Fruit fly (Drosophila melanogaster) whole organism, embryonic: Measurements from ENCODE around the gene cue.

Source experiments
- B-H2 ChIP-seq: fragments of 200-800 bp; sonication (Bioruptor generic); optimal IDR thresholded peaks from 2 replicates; lab custom pipeline; 2018; ENCODE audit warnings: missing biosample characterization, mild to moderate bottlenecking, missing genetic modification characterization
- Bdp1 ChIP-seq: fragments of 200-800 bp; sonication (Bioruptor generic); optimal IDR thresholded peaks from 3 replicates; lab custom pipeline; 2016; ENCODE audit warnings: missing biosample characterization, missing genetic modification characterization
- BtbVII ChIP-seq: fragments of 200-800 bp; sonication (Bioruptor generic); optimal IDR thresholded peaks from 3 replicates; lab custom pipeline; 2017; ENCODE audit warnings: missing biosample characterization, mild to moderate bottlenecking, missing genetic modification characterization
- CG10267 ChIP-seq: fragments of 200-800 bp; sonication (Bioruptor generic); optimal IDR thresholded peaks from 2 replicates; lab custom pipeline; 2018; ENCODE audit warnings: missing biosample characterization, mild to moderate bottlenecking, missing genetic modification characterization, moderate library complexity
- CG11560 ChIP-seq: fragments of 200-800 bp; sonication (Bioruptor generic); IDR thresholded peaks from 3 replicates; pipeline ENCODE4 v1.3.6; 2022; ENCODE audit warnings: missing biosample characterization, missing genetic modification characterization
- CG14710 ChIP-seq: fragments of 200-800 bp; sonication (Bioruptor generic); optimal IDR thresholded peaks from 3 replicates; lab custom pipeline; 2019; ENCODE audit warnings: missing biosample characterization, mild to moderate bottlenecking, missing genetic modification characterization, moderate library complexity
- CG14965 ChIP-seq: fragments of 200-800 bp; sonication (Bioruptor generic); optimal IDR thresholded peaks from 2 replicates; lab custom pipeline; 2016; ENCODE audit warnings: missing biosample characterization, missing genetic modification characterization, borderline replicate concordance
- CG16863 ChIP-seq: fragments of 200-800 bp; sonication (Bioruptor generic); optimal IDR thresholded peaks from 3 replicates; lab custom pipeline; 2016; ENCODE audit warnings: missing biosample characterization, missing genetic modification characterization
- CG17361 ChIP-seq: fragments of 200-800 bp; sonication (Bioruptor generic); IDR thresholded peaks from 3 replicates; pipeline ENCODE4 v1.3.6; 2022; ENCODE audit warnings: missing biosample characterization, missing genetic modification characterization
- CG3281 ChIP-seq: fragments of 200-800 bp; sonication (Bioruptor generic); optimal IDR thresholded peaks from 3 replicates; lab custom pipeline; 2017; ENCODE audit warnings: missing biosample characterization, mild to moderate bottlenecking, missing genetic modification characterization
- CG3838 ChIP-seq: fragments of 200-800 bp; sonication (Bioruptor generic); optimal IDR thresholded peaks from 3 replicates; lab custom pipeline; 2016; ENCODE audit warnings: missing biosample characterization, missing genetic modification characterization
- CG4282 ChIP-seq: fragments of 200-800 bp; sonication (Bioruptor generic); optimal IDR thresholded peaks from 2 replicates; lab custom pipeline; 2016; ENCODE audit warnings: missing biosample characterization, missing genetic modification characterization
- CG4820 ChIP-seq: fragments of 200-800 bp; sonication (Bioruptor generic); optimal IDR thresholded peaks from 3 replicates; lab custom pipeline; 2016; ENCODE audit warnings: missing biosample characterization, missing genetic modification characterization
- CG7556 ChIP-seq: fragments of 200-800 bp; sonication (Bioruptor generic); optimal IDR thresholded peaks from 2 replicates; lab custom pipeline; 2017; ENCODE audit warnings: missing biosample characterization, mild to moderate bottlenecking, missing genetic modification characterization
- CG7839 ChIP-seq: fragments of 200-800 bp; sonication (Bioruptor generic); optimal IDR thresholded peaks from 3 replicates; lab custom pipeline; 2018; ENCODE audit warnings: missing biosample characterization, mild to moderate bottlenecking, missing genetic modification characterization, moderate library complexity
- CG8478 ChIP-seq: fragments of >200 bp; optimal IDR thresholded peaks from 2 replicates; lab custom pipeline; 2018
- CG9727 ChIP-seq: fragments of 200-800 bp; sonication (Bioruptor generic); optimal IDR thresholded peaks from 3 replicates; lab custom pipeline; 2017; ENCODE audit warnings: missing biosample characterization, mild to moderate bottlenecking, missing genetic modification characterization
- D19A ChIP-seq: fragments of 200-800 bp; optimal IDR thresholded peaks from 3 replicates; lab custom pipeline; 2019; ENCODE audit warnings: missing biosample characterization, mild to moderate bottlenecking, missing genetic modification characterization, moderate library complexity
- E2f2 ChIP-seq: fragments of 200-800 bp; sonication (Bioruptor generic); IDR thresholded peaks from 2 replicates; pipeline ENCODE4 v1.3.6; 2022; ENCODE audit warnings: missing biosample characterization, missing genetic modification characterization
- Eip74EF ChIP-seq, 2 experiments: fragments of 200-800 bp in 1 of 2; fragments of >200 bp in 1 of 2; sonication (Bioruptor generic) in 1 of 2; optimal IDR thresholded peaks; 2 replicates each; lab custom pipeline; 2017 to 2019; ENCODE audit warnings: missing biosample characterization in 2 of 2, missing genetic modification characterization in 2 of 2, mild to moderate bottlenecking in 1 of 2, moderate library complexity in 1 of 2
- H15 ChIP-seq: fragments of 200-800 bp; sonication (Bioruptor generic); IDR thresholded peaks from 3 replicates; pipeline ENCODE4 v1.3.6; 2022; ENCODE audit warnings: missing biosample characterization, missing genetic modification characterization
- NC2β ChIP-seq: fragments of 200-800 bp; sonication (Bioruptor generic); optimal IDR thresholded peaks from 2 replicates; lab custom pipeline; 2016; ENCODE audit warnings: missing biosample characterization, missing genetic modification characterization
- Oaz ChIP-seq: fragments of 200-800 bp; sonication (Bioruptor generic); IDR thresholded peaks from 2 replicates; pipeline ENCODE4 v1.3.6; 2022; ENCODE audit warnings: missing biosample characterization, missing genetic modification characterization
- PHDP ChIP-seq: fragments of 200-800 bp; sonication (Bioruptor generic); optimal IDR thresholded peaks from 3 replicates; lab custom pipeline; 2018; ENCODE audit warnings: missing biosample characterization, mild to moderate bottlenecking, missing genetic modification characterization, moderate library complexity
- Six4 ChIP-seq: fragments of 200-800 bp; sonication (Bioruptor generic); optimal IDR thresholded peaks from 2 replicates; lab custom pipeline; 2016; ENCODE audit warnings: missing biosample characterization, missing genetic modification characterization
- Taf1 ChIP-seq: fragments of 200-800 bp; sonication (Bioruptor generic); IDR thresholded peaks from 2 replicates; pipeline ENCODE4 v1.3.6; 2022; ENCODE audit warnings: missing biosample characterization, missing genetic modification characterization
- al ChIP-seq: fragments of 200-800 bp; sonication (Bioruptor generic); IDR thresholded peaks from 2 replicates; pipeline ENCODE4 v1.3.6; 2022; ENCODE audit warnings: missing biosample characterization, missing genetic modification characterization
- ato ChIP-seq: fragments of 200-800 bp; sonication (Bioruptor generic); IDR thresholded peaks from 2 replicates; pipeline ENCODE4 v1.3.6; 2022; ENCODE audit warnings: missing biosample characterization, missing genetic modification characterization; ENCODE audit not compliant: partially characterized antibody
- caup ChIP-seq: fragments of 200-800 bp; sonication (Bioruptor generic); optimal IDR thresholded peaks from 3 replicates; lab custom pipeline; 2017; ENCODE audit warnings: missing biosample characterization, mild to moderate bottlenecking, missing genetic modification characterization, moderate library complexity; ENCODE audit not compliant: severe bottlenecking
- cg ChIP-seq: fragments of 200-800 bp; sonication (Bioruptor generic); optimal IDR thresholded peaks from 3 replicates; lab custom pipeline; 2019; ENCODE audit warnings: missing biosample characterization, mild to moderate bottlenecking, missing genetic modification characterization, moderate library complexity
- dan ChIP-seq: fragments of 200-800 bp; sonication (Bioruptor generic); IDR thresholded peaks from 2 replicates; pipeline ENCODE4 v1.3.6; 2022; ENCODE audit warnings: missing biosample characterization, missing genetic modification characterization
- eve ChIP-seq, 2 experiments: fragments of >200 bp; optimal IDR thresholded peaks; 2 replicates each; lab custom pipeline; 2017; ENCODE audit warnings: missing biosample characterization in 2 of 2, missing genetic modification characterization in 2 of 2
- ewg ChIP-seq: fragments of 200-800 bp; sonication (Bioruptor generic); optimal IDR thresholded peaks from 3 replicates; lab custom pipeline; 2017; ENCODE audit warnings: mild to moderate bottlenecking, missing biosample characterization, missing genetic modification reagents, missing genetic modification characterization
- fd102C ChIP-seq: fragments of 200-800 bp; sonication (Bioruptor generic); optimal IDR thresholded peaks from 2 replicates; lab custom pipeline; 2018; ENCODE audit warnings: missing biosample characterization, mild to moderate bottlenecking, missing genetic modification characterization, moderate library complexity
- her ChIP-seq: fragments of 200-800 bp; sonication (Bioruptor generic); optimal IDR thresholded peaks from 2 replicates; lab custom pipeline; 2016; ENCODE audit warnings: missing biosample characterization, missing genetic modification characterization
- hkb ChIP-seq, 2 experiments: fragments of 200-800 bp in 1 of 2; fragments of >200 bp in 1 of 2; sonication (Bioruptor generic) in 1 of 2; IDR thresholded peaks in 1 of 2; optimal IDR thresholded peaks in 1 of 2; 2 replicates each; pipeline versions ENCODE4 v1.3.6 to Lab custom; 2017 to 2022; ENCODE audit warnings: missing biosample characterization in 1 of 2, missing genetic modification characterization in 1 of 2
- lbe ChIP-seq: fragments of 200-800 bp; sonication (Bioruptor generic); optimal IDR thresholded peaks from 2 replicates; lab custom pipeline; 2016; ENCODE audit warnings: missing biosample characterization, mild to moderate bottlenecking, missing genetic modification characterization
- luna ChIP-seq: fragments of 200-800 bp; sonication (Bioruptor generic); optimal IDR thresholded peaks from 2 replicates; lab custom pipeline; 2016; ENCODE audit warnings: missing biosample characterization, missing genetic modification characterization
- mam ChIP-seq: fragments of 200-800 bp; sonication (Bioruptor generic); optimal IDR thresholded peaks from 3 replicates; lab custom pipeline; 2016; ENCODE audit warnings: missing biosample characterization, missing genetic modification characterization
- nau ChIP-seq: fragments of 200-800 bp; sonication (Bioruptor generic); optimal IDR thresholded peaks from 3 replicates; lab custom pipeline; 2017; ENCODE audit warnings: missing biosample characterization, mild to moderate bottlenecking, missing genetic modification characterization, missing genetic modification reagents
- peb ChIP-seq: fragments of 200-800 bp; sonication (Bioruptor generic); IDR thresholded peaks from 2 replicates; pipeline ENCODE4 v1.3.6; 2022; ENCODE audit warnings: missing biosample characterization, missing genetic modification characterization
- phol ChIP-seq: fragments of 200-800 bp; sonication (Bioruptor generic); optimal IDR thresholded peaks from 3 replicates; lab custom pipeline; 2018; ENCODE audit warnings: missing biosample characterization, mild to moderate bottlenecking, missing genetic modification characterization, moderate library complexity
- pum ChIP-seq: fragments of 200-800 bp; sonication (Bioruptor generic); optimal IDR thresholded peaks from 2 replicates; lab custom pipeline; 2016; ENCODE audit warnings: missing biosample characterization, missing genetic modification characterization
- pzg ChIP-seq: fragments of 200-800 bp; sonication (Bioruptor generic); optimal IDR thresholded peaks from 3 replicates; lab custom pipeline; 2018; ENCODE audit warnings: missing biosample characterization, mild to moderate bottlenecking, missing genetic modification characterization, moderate library complexity
- sens ChIP-seq: fragments of 200-800 bp; sonication (Bioruptor generic); peaks from one replicate; lab custom pipeline; 2016; ENCODE audit warnings: missing biosample characterization, missing genetic modification characterization
- slou ChIP-seq: fragments of 200-800 bp; sonication (Bioruptor generic); optimal IDR thresholded peaks from 3 replicates; lab custom pipeline; 2016; ENCODE audit warnings: missing biosample characterization, missing genetic modification characterization
- stwl ChIP-seq: fragments of 200-800 bp; sonication (Bioruptor generic); optimal IDR thresholded peaks from 3 replicates; lab custom pipeline; 2018; ENCODE audit warnings: missing biosample characterization, mild to moderate bottlenecking, missing genetic modification characterization, moderate library complexity
- tio ChIP-seq: fragments of 200-800 bp; sonication (Bioruptor generic); optimal IDR thresholded peaks from 2 replicates; lab custom pipeline; 2017; ENCODE audit warnings: missing biosample characterization, missing genetic modification characterization, inconsistent platforms
- z ChIP-seq: fragments of 200-800 bp; sonication (Bioruptor generic); IDR thresholded peaks from 3 replicates; pipeline ENCODE4 v1.3.6; 2022; ENCODE audit warnings: missing biosample characterization, missing genetic modification characterization

cue gene

dm6 chr3L:1517274-1518047, 390 bp upstream of the cue start (continued):
- TF ChIP-seq ato = peak; percentile 36; the same call in 1 of the 2 replicates
- TF ChIP-seq Taf1 (GFP tag; lab: Robert Waterston, UW) = peak; percentile 44; the same call in 1 of the 2 replicates
- TF ChIP-seq stwl (tag; lab: Kevin White, UChicago) = peak; percentile 40
- TF ChIP-seq Oaz (GFP tag; lab: Robert Waterston, UW) = no peak
- TF ChIP-seq E2f2 (GFP tag; lab: Robert Waterston, UW) = peak; percentile 59
- TF ChIP-seq B-H2 = no peak
- TF ChIP-seq CG3281 (GFP tag; lab: Kevin White, UChicago) = no peak
- no peak for TF ChIP-seq CG7839 (tag; lab: Kevin White, UChicago)
- TF ChIP-seq z (GFP tag; lab: Robert Waterston, UW) = no peak
- no peak for TF ChIP-seq fd102C (GFP tag; lab: Kevin White, UChicago)
- TF ChIP-seq lbe = peak; percentile 54
- peak; percentile 63 for TF ChIP-seq her (GFP tag; lab: Kevin White, UChicago)
- peak; percentile 62 for TF ChIP-seq NC2β (GFP tag; lab: Kevin White, UChicago)
- no peak for TF ChIP-seq tio (GFP tag; lab: Kevin White, UChicago)
- TF ChIP-seq Bdp1 (GFP tag; lab: Kevin White, UChicago) = peak; percentile 50
- TF ChIP-seq CG14710 = peak; percentile 71
- TF ChIP-seq luna = peak; percentile 64
- TF ChIP-seq cg (GFP tag; lab: Kevin White, UChicago) = no peak
- TF ChIP-seq slou (GFP tag; lab: Kevin White, UChicago) = no peak
- peak; percentile 51 for TF ChIP-seq Six4 (GFP tag; lab: Kevin White, UChicago)
- no peak for TF ChIP-seq CG3838
- TF ChIP-seq hkb (optimal IDR thresholded peaks at IDR 0.05; lab: Kevin White, UChicago) = no peak
- TF ChIP-seq hkb (GFP tag; IDR thresholded peaks at IDR 0.05; lab: Robert Waterston, UW) = peak; percentile 78
- peak; percentile 68 for TF ChIP-seq CG16863 (GFP tag; lab: Kevin White, UChicago)
- peak; percentile 68 for TF ChIP-seq pum (GFP tag; lab: Kevin White, UChicago)
- peak; percentile 21 for TF ChIP-seq CG7556 (GFP tag; lab: Kevin White, UChicago)
- TF ChIP-seq al = no peak
- peak; percentile 60 for TF ChIP-seq ewg (GFP tag; lab: Kevin White, UChicago)
- TF ChIP-seq BtbVII (GFP tag; lab: Kevin White, UChicago) = no peak
- no peak for TF ChIP-seq D19A (tag; lab: Kevin White, UChicago)
- TF ChIP-seq Eip74EF (GFP tag; optimal IDR thresholded peaks at IDR 0.05; lab: Kevin White, UChicago) = no peak
- TF ChIP-seq CG14965 (GFP tag; lab: Kevin White, UChicago) = no peak
- peak; percentile 42 for TF ChIP-seq CG4282
- no peak; the same call in 2 of the 3 replicates for TF ChIP-seq CG17361 (GFP tag; lab: Robert Waterston, UW)
- no peak for TF ChIP-seq CG11560 (tag; lab: Robert Waterston, UW)
- peak; percentile 97 for TF ChIP-seq CG10267 (tag; lab: Kevin White, UChicago)
- TF ChIP-seq sens = peak; percentile 95
- TF ChIP-seq CG9727 (GFP tag; lab: Kevin White, UChicago) = peak; percentile 41
- TF ChIP-seq mam (GFP tag; lab: Kevin White, UChicago) = peak; percentile 81
- no peak for TF ChIP-seq peb (GFP tag; lab: Robert Waterston, UW)
- no peak for TF ChIP-seq eve (GFP tag; optimal IDR thresholded peaks at IDR 0.05; lab: Kevin White, UChicago)
- peak; percentile 45; the same call in 1 of the 3 replicates for TF ChIP-seq H15 (GFP tag; lab: Robert Waterston, UW)
- TF ChIP-seq dan (GFP tag; lab: Robert Waterston, UW) = no peak
- no peak for TF ChIP-seq nau (GFP tag; lab: Kevin White, UChicago)
- peak; percentile 66 for TF ChIP-seq phol (tag; lab: Kevin White, UChicago)
- peak; percentile 38 for TF ChIP-seq caup (GFP tag; lab: Kevin White, UChicago)
- no peak for TF ChIP-seq CG8478 (lab: Kevin White, UChicago)
- TF ChIP-seq pzg = peak; percentile 72
- TF ChIP-seq PHDP (tag; lab: Kevin White, UChicago) = no peak
- TF ChIP-seq CG4820 (GFP tag; lab: Kevin White, UChicago) = peak; percentile 58
